Worm (Caenorhabditis elegans): Measurements from ENCODE around the gene K10G4.3.

- no peak for TF ChIP-seq lin-39 (tag; optimal IDR thresholded peaks at IDR 0.05)
- no peak for TF ChIP-seq mml-1 (tag; optimal IDR thresholded peaks at IDR 0.05)
- no peak for TF ChIP-seq ztf-11 (tag; optimal IDR thresholded peaks at IDR 0.05)
- no peak for TF ChIP-seq ama-1 (optimal IDR thresholded peaks at IDR 0.05)
- no peak for TF ChIP-seq elt-3 (tag; optimal IDR thresholded peaks at IDR 0.05)
- no peak for TF ChIP-seq jun-1 (tag; optimal IDR thresholded peaks at IDR 0.05)
- TF ChIP-seq nhr-76 (tag; optimal IDR thresholded peaks at IDR 0.05) = no peak
- TF ChIP-seq nhr-67 (tag; optimal IDR thresholded peaks at IDR 0.05) = no peak
- TF ChIP-seq R02D3.7 (tag; optimal IDR thresholded peaks at IDR 0.05) = no peak
- no peak for TF ChIP-seq skn-1 (tag; optimal IDR thresholded peaks at IDR 0.05)
Observed at ce11 chrV:17261385-17261784, 3.4 kb downstream of the K10G4.3 start.
